Worm (Caenorhabditis elegans) whole organism, mixed stage, embryonic: ENCODE data around the gene mgrn-1.

Experiments
- M03D4.4 ChIP-seq: sonication (generic microtip); optimal IDR thresholded peaks from 2 replicates; lab custom pipeline; 2017; ENCODE audit warnings: mild to moderate bottlenecking, missing genetic modification characterization, missing compliant biosample characterization
- bed-3 ChIP-seq: fragments of 200-800 bp; sonication (Bioruptor generic); optimal IDR thresholded peaks from 3 replicates; lab custom pipeline; 2018; ENCODE audit warnings: mild to moderate bottlenecking, missing genetic modification characterization, moderate library complexity, missing compliant biosample characterization
- blmp-1 ChIP-seq: fragments of 150-350 bp; optimal IDR thresholded peaks from 2 replicates; lab custom pipeline; 2014; ENCODE audit warnings: missing biosample characterization, missing genetic modification characterization
- ceh-39 ChIP-seq: fragments of 150-350 bp; optimal IDR thresholded peaks from 2 replicates; lab custom pipeline; 2014; ENCODE audit warnings: missing biosample characterization, missing genetic modification characterization
- ceh-43 ChIP-seq: fragments of 200-800 bp; sonication (Bioruptor generic); optimal IDR thresholded peaks from 2 replicates; lab custom pipeline; 2018; ENCODE audit warnings: mild to moderate bottlenecking, missing genetic modification characterization, moderate library complexity, missing compliant biosample characterization
- ceh-83 ChIP-seq: fragments of 200-800 bp; sonication (Bioruptor generic); optimal IDR thresholded peaks from 2 replicates; lab custom pipeline; 2018; ENCODE audit warnings: mild to moderate bottlenecking, missing genetic modification characterization, missing compliant biosample characterization
- ces-1 ChIP-seq: fragments of 150-350 bp; optimal IDR thresholded peaks from 2 replicates; lab custom pipeline; 2014; ENCODE audit warnings: missing biosample characterization, missing genetic modification reagents, missing genetic modification characterization
- cnd-1 ChIP-seq: fragments of 200-800 bp; sonication (Bioruptor generic); optimal IDR thresholded peaks from 2 replicates; lab custom pipeline; 2018; ENCODE audit warnings: mild to moderate bottlenecking, missing genetic modification characterization, missing compliant biosample characterization
- drap-1 ChIP-seq: fragments of 200-800 bp; sonication (Bioruptor generic); optimal IDR thresholded peaks from 3 replicates; lab custom pipeline; 2018; ENCODE audit warnings: mild to moderate bottlenecking, missing genetic modification characterization, missing compliant biosample characterization
- elt-1 ChIP-seq: sonication (generic microtip); optimal IDR thresholded peaks from 2 replicates; lab custom pipeline; 2017; ENCODE audit warnings: missing genetic modification characterization, mild to moderate bottlenecking, missing compliant biosample characterization, antibody characterized with exemption, moderate library complexity, borderline replicate concordance; ENCODE audit not compliant: insufficient read depth
- elt-3 ChIP-seq: fragments of 150-350 bp; optimal IDR thresholded peaks from 2 replicates; lab custom pipeline; 2014; ENCODE audit warnings: missing biosample characterization, missing genetic modification characterization
- flh-1 ChIP-seq: fragments of 200-800 bp; sonication (Bioruptor generic); optimal IDR thresholded peaks from 2 replicates; lab custom pipeline; 2018; ENCODE audit warnings: mild to moderate bottlenecking, missing genetic modification characterization, moderate library complexity, missing compliant biosample characterization
- ham-2 ChIP-seq: fragments of 200-800 bp; sonication (Bioruptor generic); optimal IDR thresholded peaks from 2 replicates; lab custom pipeline; 2018; ENCODE audit warnings: mild to moderate bottlenecking, missing genetic modification characterization, missing compliant biosample characterization
- hlh-1 ChIP-seq: fragments of 150-350 bp; optimal IDR thresholded peaks from 2 replicates; lab custom pipeline; 2014; ENCODE audit warnings: missing biosample characterization, missing genetic modification reagents, missing genetic modification characterization
- lin-13 ChIP-seq: fragments of 150-350 bp; optimal IDR thresholded peaks from 2 replicates; lab custom pipeline; 2014; ENCODE audit warnings: missing biosample characterization, missing genetic modification characterization
- lin-32 ChIP-seq: fragments of 200-800 bp; sonication (Bioruptor generic); optimal IDR thresholded peaks from 2 replicates; lab custom pipeline; 2018; ENCODE audit warnings: mild to moderate bottlenecking, missing genetic modification characterization, missing compliant biosample characterization
- lsy-2 ChIP-seq: fragments of 150-350 bp; optimal IDR thresholded peaks from 2 replicates; lab custom pipeline; 2014; ENCODE audit warnings: missing biosample characterization, missing genetic modification characterization
- mab-5 ChIP-seq: fragments of 150-350 bp; optimal IDR thresholded peaks from 2 replicates; lab custom pipeline; 2014; ENCODE audit warnings: missing biosample characterization, missing genetic modification characterization
- mep-1 ChIP-seq: fragments of 150-350 bp; optimal IDR thresholded peaks from 2 replicates; lab custom pipeline; 2017; ENCODE audit warnings: missing biosample characterization, missing genetic modification reagents, missing genetic modification characterization, inconsistent platforms
- mls-2 ChIP-seq: sonication (generic microtip); optimal IDR thresholded peaks from 2 replicates; lab custom pipeline; 2016; ENCODE audit warnings: mild to moderate bottlenecking, missing genetic modification characterization, moderate library complexity, missing compliant biosample characterization
- nhr-12 ChIP-seq: fragments of 150-350 bp; optimal IDR thresholded peaks from 2 replicates; lab custom pipeline; 2014; ENCODE audit warnings: missing biosample characterization, missing genetic modification characterization
- nhr-2 ChIP-seq: fragments of 150-350 bp; optimal IDR thresholded peaks from 2 replicates; lab custom pipeline; 2014; ENCODE audit warnings: missing biosample characterization, missing genetic modification characterization
- nhr-237 ChIP-seq: fragments of 150-350 bp; optimal IDR thresholded peaks from 2 replicates; lab custom pipeline; 2014; ENCODE audit warnings: missing biosample characterization, missing genetic modification characterization
- nhr-28 ChIP-seq: fragments of 150-350 bp; optimal IDR thresholded peaks from 2 replicates; lab custom pipeline; 2014; ENCODE audit warnings: missing biosample characterization, missing genetic modification characterization
- nhr-76 ChIP-seq: sonication (generic microtip); optimal IDR thresholded peaks from 2 replicates; lab custom pipeline; 2017; ENCODE audit warnings: missing biosample characterization, missing genetic modification characterization
- pha-4 ChIP-seq: fragments of 150-350 bp; optimal IDR thresholded peaks from 2 replicates; lab custom pipeline; 2018; ENCODE audit warnings: missing biosample characterization, missing genetic modification reagents, missing genetic modification characterization
- sem-2 ChIP-seq: fragments of 200-800 bp; sonication (Bioruptor generic); optimal IDR thresholded peaks from 2 replicates; lab custom pipeline; 2018; ENCODE audit warnings: mild to moderate bottlenecking, missing genetic modification characterization, missing compliant biosample characterization
- snpc-4 ChIP-seq: fragments of 150-350 bp; optimal IDR thresholded peaks from 2 replicates; lab custom pipeline; 2014; ENCODE audit warnings: missing biosample characterization, missing genetic modification characterization
- sptf-1 ChIP-seq: sonication (generic microtip); optimal IDR thresholded peaks from 2 replicates; lab custom pipeline; 2017; ENCODE audit warnings: mild to moderate bottlenecking, missing genetic modification characterization, moderate library complexity, missing compliant biosample characterization
- tbx-8 ChIP-seq: fragments of 200-800 bp; sonication (Bioruptor generic); optimal IDR thresholded peaks from 2 replicates; lab custom pipeline; 2018; ENCODE audit warnings: mild to moderate bottlenecking, missing genetic modification characterization, moderate library complexity, missing compliant biosample characterization
- unc-120 ChIP-seq: sonication (generic microtip); optimal IDR thresholded peaks from 2 replicates; lab custom pipeline; 2017; ENCODE audit warnings: missing genetic modification characterization, missing compliant biosample characterization; ENCODE audit not compliant: poor library complexity, severe bottlenecking
- unc-39 ChIP-seq: fragments of 150-350 bp; optimal IDR thresholded peaks from 2 replicates; lab custom pipeline; 2014; ENCODE audit warnings: missing biosample characterization, missing genetic modification characterization
- unc-62 ChIP-seq: fragments of 150-350 bp; optimal IDR thresholded peaks from 2 replicates; lab custom pipeline; 2014; ENCODE audit warnings: missing biosample characterization, missing genetic modification reagents, missing genetic modification characterization
- zip-8 ChIP-seq: fragments of 150-350 bp; optimal IDR thresholded peaks from 2 replicates; lab custom pipeline; 2014; ENCODE audit warnings: missing biosample characterization, missing genetic modification characterization
- ztf-11 ChIP-seq: fragments of 150-350 bp; optimal IDR thresholded peaks from 2 replicates; lab custom pipeline; 2014; ENCODE audit warnings: missing biosample characterization, missing genetic modification characterization

mgrn-1 gene

DNA sequence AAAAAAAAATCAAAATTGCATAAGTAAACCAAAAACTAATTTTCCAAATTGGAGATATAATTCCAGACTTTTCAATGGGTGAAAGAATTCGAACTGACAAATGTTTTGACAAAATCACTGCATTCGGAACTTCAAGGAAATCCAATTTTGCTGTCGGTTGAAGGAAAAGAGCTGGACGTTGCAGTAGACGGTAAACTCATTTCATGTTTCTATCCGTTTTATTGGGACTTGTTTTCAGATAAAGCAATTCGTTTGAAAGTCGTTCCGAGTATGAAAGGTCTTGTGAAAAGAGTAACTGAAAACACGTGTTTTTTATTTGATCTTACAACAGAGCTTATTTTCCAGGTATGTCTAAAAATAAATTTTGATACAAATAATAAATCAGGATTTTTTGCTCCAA lies 4.6 kb upstream of the mgrn-1 start:
- peak; percentile 15 for TF ChIP-seq ces-1
- TF ChIP-seq mep-1 (tag; lab: Kevin White, UChicago): no peak

DNA sequence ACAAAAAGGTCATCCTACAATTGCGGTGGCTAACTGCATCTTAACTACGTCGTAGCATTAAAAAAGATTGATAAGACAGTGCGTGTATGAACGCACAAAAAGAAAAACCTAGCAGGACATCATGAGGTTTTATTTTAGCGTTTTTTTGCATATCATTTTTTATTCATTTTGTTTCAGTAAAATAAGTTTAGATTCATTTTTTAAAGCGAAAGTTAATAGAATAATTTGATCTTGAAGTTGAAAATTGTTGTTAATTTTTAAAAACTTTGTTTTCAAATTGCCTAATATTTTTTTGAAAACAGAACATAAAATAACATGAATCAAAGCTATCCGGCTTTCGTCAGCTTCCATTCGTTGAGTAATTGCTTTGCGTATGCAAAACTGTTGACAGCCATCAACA lies 2.1 kb upstream of the mgrn-1 start, which contains the start of gene prx-1:
TSS of gene prx-1 (plus strand) at position 301 of the 400 bp plus-strand sequence.
- TF ChIP-seq pha-4 (tag; lab: Kevin White, UChicago): no peak
- TF ChIP-seq drap-1 (GFP tag; lab: Kevin White, UChicago): no peak
- TF ChIP-seq nhr-28: no peak
- no peak for TF ChIP-seq nhr-76 (tag; lab: Kevin White, UChicago)
- TF ChIP-seq sem-2 (GFP tag; lab: Kevin White, UChicago): no peak
- TF ChIP-seq nhr-12 (tag; lab: Kevin White, UChicago): no peak
- TF ChIP-seq nhr-2 (tag; lab: Kevin White, UChicago): no peak
- no peak for TF ChIP-seq lin-13 (tag; lab: Kevin White, UChicago)
- TF ChIP-seq ztf-11 (tag; lab: Kevin White, UChicago): no peak
- TF ChIP-seq unc-120: no peak
- TF ChIP-seq ceh-43 (GFP tag; lab: Kevin White, UChicago): no peak
- no peak for TF ChIP-seq cnd-1 (tag; lab: Kevin White, UChicago)
- no peak for TF ChIP-seq mls-2 (tag; lab: Kevin White, UChicago)
- TF ChIP-seq zip-8 (tag; lab: Kevin White, UChicago): no peak
- TF ChIP-seq elt-3: no peak
- TF ChIP-seq tbx-8 (GFP tag; lab: Kevin White, UChicago): no peak
- no peak for TF ChIP-seq mep-1 (tag; lab: Kevin White, UChicago)
- no peak for TF ChIP-seq nhr-237
- TF ChIP-seq ces-1: no peak
- TF ChIP-seq ceh-39: no peak

ce11 chrX:14312416-14312815 lies 933 bp upstream of the mgrn-1 start:
- TF ChIP-seq pha-4 (tag; lab: Kevin White, UChicago) (peak; percentile 62), sem-2 (GFP tag; lab: Kevin White, UChicago) (no peak), bed-3 (GFP tag; lab: Kevin White, UChicago) (no peak), ceh-39 (no peak), mls-2 (tag; lab: Kevin White, UChicago) (peak; percentile 80), nhr-28 (no peak), hlh-1 (tag; lab: Kevin White, UChicago) (peak; percentile 81), drap-1 (GFP tag; lab: Kevin White, UChicago) (peak; percentile 49), cnd-1 (tag; lab: Kevin White, UChicago) (peak; percentile 61), flh-1 (no peak), mep-1 (tag; lab: Kevin White, UChicago) (peak; percentile 86), ceh-43 (GFP tag; lab: Kevin White, UChicago) (peak; percentile 66), M03D4.4 (tag; lab: Kevin White, UChicago) (peak; percentile 46), unc-62 (GFP tag; lab: Kevin White, UChicago) (peak; percentile 49), blmp-1 (tag; lab: Kevin White, UChicago) (no peak), ces-1 (peak; percentile 89), lin-32 (GFP tag; lab: Kevin White, UChicago) (no peak), nhr-237 (peak; percentile 81), ham-2 (GFP tag; lab: Kevin White, UChicago) (peak; percentile 90), mab-5 (tag; lab: Kevin White, UChicago) (peak; percentile 38), sptf-1 (peak; percentile 69), snpc-4 (no peak), elt-3 (no peak), zip-8 (tag; lab: Kevin White, UChicago) (no peak), nhr-76 (tag; lab: Kevin White, UChicago) (no peak), tbx-8 (GFP tag; lab: Kevin White, UChicago) (no peak), lsy-2 (tag; lab: Kevin White, UChicago) (peak; percentile 89), nhr-12 (tag; lab: Kevin White, UChicago) (no peak), unc-39 (tag; lab: Kevin White, UChicago) (no peak), nhr-2 (tag; lab: Kevin White, UChicago) (no peak), ztf-11 (tag; lab: Kevin White, UChicago) (peak; percentile 59), unc-120 (peak; percentile 98), ceh-83 (GFP tag; lab: Kevin White, UChicago) (no peak), lin-13 (tag; lab: Kevin White, UChicago) (peak; percentile 93), elt-1 (peak; percentile 43)
- TF ChIP-seq, all 35 proteins: peak for 19
